Worm (Caenorhabditis elegans) whole organism, early embryonic: Measurements from ENCODE around the gene Y47D7A.17.

Experiments
- B0310.2 ChIP-seq: sonication (generic microtip); optimal IDR thresholded peaks from 2 replicates; lab custom pipeline; 2016; ENCODE audit warnings: mild to moderate bottlenecking, missing genetic modification characterization, missing compliant biosample characterization
- F13C5.2 ChIP-seq: sonication (generic microtip); optimal IDR thresholded peaks from 2 replicates; lab custom pipeline; 2017; ENCODE audit warnings: mild to moderate bottlenecking, missing genetic modification characterization, inconsistent platforms, missing compliant biosample characterization
- aly-1 ChIP-seq: sonication (generic microtip); optimal IDR thresholded peaks from 2 replicates; lab custom pipeline; 2016; ENCODE audit warnings: missing genetic modification characterization, missing compliant biosample characterization
- ama-1 ChIP-seq: fragments of 150-350 bp; optimal IDR thresholded peaks from 2 replicates; lab custom pipeline; 2014
- ceh-13 ChIP-seq: fragments of 200-800 bp; sonication (Bioruptor generic); optimal IDR thresholded peaks from 2 replicates; lab custom pipeline; 2018; ENCODE audit warnings: mild to moderate bottlenecking, missing genetic modification characterization, missing compliant biosample characterization
- ets-7 ChIP-seq: sonication (generic microtip); optimal IDR thresholded peaks from 2 replicates; lab custom pipeline; 2016; ENCODE audit warnings: missing genotype, missing genetic modification characterization, missing compliant biosample characterization
- flt-1 ChIP-seq: fragments of 200-800 bp; sonication (Bioruptor generic); IDR thresholded peaks from 2 replicates; pipeline ENCODE4 v1.3.6; 2022; ENCODE audit warnings: missing genetic modification characterization, missing compliant biosample characterization
- hmbx-1 ChIP-seq: sonication (generic microtip); optimal IDR thresholded peaks from 2 replicates; lab custom pipeline; 2016; ENCODE audit warnings: mild to moderate bottlenecking, missing genetic modification characterization, missing compliant biosample characterization
- hmg-4 ChIP-seq: fragments of 200-800 bp; sonication (Bioruptor generic); optimal IDR thresholded peaks from 2 replicates; lab custom pipeline; 2018; ENCODE audit warnings: mild to moderate bottlenecking, missing genetic modification characterization, missing compliant biosample characterization
- pes-1 ChIP-seq: fragments of 200-800 bp; sonication (Bioruptor generic); IDR thresholded peaks from 2 replicates; pipeline ENCODE4 v1.3.6; 2022; ENCODE audit warnings: missing genetic modification reagents, missing genetic modification characterization, missing compliant biosample characterization
- scrt-1 ChIP-seq: fragments of 200-800 bp; sonication (Bioruptor generic); IDR thresholded peaks from 2 replicates; pipeline ENCODE4 v1.3.6; 2022; ENCODE audit warnings: missing genetic modification characterization, missing compliant biosample characterization
- sea-1 ChIP-seq: fragments of 200-800 bp; sonication (Bioruptor generic); conservative IDR thresholded peaks from 2 replicates; pipeline ENCODE4 v1.3.6; 2022; ENCODE audit warnings: missing genetic modification characterization, missing compliant biosample characterization
- tbx-37 ChIP-seq: fragments of 200-800 bp; sonication (Bioruptor generic); conservative IDR thresholded peaks from 2 replicates; pipeline ENCODE4 v1.3.6; 2022; ENCODE audit warnings: missing genetic modification reagents, missing genetic modification characterization, missing compliant biosample characterization

- TF ChIP-seq aly-1 (tag; lab: Kevin White, UChicago) (no peak), hmbx-1 (tag; lab: Kevin White, UChicago) (no peak), pes-1 (GFP tag; lab: Robert Waterston, UW) (no peak), F13C5.2 (tag; lab: Kevin White, UChicago) (no peak), ama-1 (lab: Kevin White, UChicago) (no peak), tbx-37 (GFP tag; lab: Robert Waterston, UW) (no peak), ets-7 (tag; lab: Kevin White, UChicago) (no peak), hmg-4 (no peak), sea-1 (no peak), flt-1 (no peak), scrt-1 (GFP tag; lab: Robert Waterston, UW) (no peak), ceh-13 (GFP tag; lab: Kevin White, UChicago) (no peak), B0310.2 (tag; lab: Kevin White, UChicago) (no peak)
Measured at ce11 chrV:4396257-4396656, 15.4 kb downstream of the Y47D7A.17 start, which contains the start of gene F13A2.3.
